Fruit fly (Drosophila melanogaster) whole organism, adult: ENCODE data around the gene Coq8.

ENCODE experiments used
- CG11617 ChIP-seq: fragments of 200-800 bp; sonication (Bioruptor generic); optimal IDR thresholded peaks from 2 replicates; lab custom pipeline; 2017; ENCODE audit warnings: mild to moderate bottlenecking, missing biosample characterization, missing genetic modification reagents, missing genetic modification characterization
- Mnt ChIP-seq: fragments of 200-800 bp; sonication (Bioruptor generic); optimal IDR thresholded peaks from 2 replicates; lab custom pipeline; 2016; ENCODE audit warnings: missing biosample characterization, mild to moderate bottlenecking, missing genetic modification characterization
- cic ChIP-seq: fragments of 200-800 bp; sonication (Bioruptor generic); optimal IDR thresholded peaks from 2 replicates; lab custom pipeline; 2017; ENCODE audit warnings: missing biosample characterization, mild to moderate bottlenecking, missing genetic modification characterization, moderate library complexity
- cnc ChIP-seq, 2 experiments: fragments of >200 bp; optimal IDR thresholded peaks; 2 replicates each; lab custom pipeline; 2017
- kay ChIP-seq: fragments of 200-800 bp; sonication (Bioruptor generic); peaks from one replicate; lab custom pipeline; 2016; ENCODE audit warnings: missing biosample characterization, missing genetic modification characterization, borderline replicate concordance

- no peak for TF ChIP-seq CG11617 (GFP tag; lab: Kevin White, UChicago)
- no peak for TF ChIP-seq kay
- no peak for TF ChIP-seq Mnt (GFP tag; lab: Kevin White, UChicago)
- TF ChIP-seq cic (GFP tag; lab: Kevin White, UChicago) = no peak
- no peak for TF ChIP-seq cnc (optimal IDR thresholded peaks at IDR 0.05; lab: Kevin White, UChicago)
Observed at dm6 chrX:12898569-12898968, 2.3 kb downstream of the Coq8 start, which contains the start of gene CG32650.
